Worm (Caenorhabditis elegans) whole organism, L1 larva: ENCODE measurements around the gene T05H10.8.

Experiments
- efl-1 ChIP-seq, 4 experiments: fragments of 150-350 bp; optimal IDR thresholded peaks in 3 of 4; peaks in 1 of 4; 1 replicate in 1 of 4; 2 replicates in 3 of 4; lab custom pipeline; 2014; ENCODE audit warnings: missing biosample characterization in 2 of 4, missing genetic modification characterization in 2 of 4, missing genetic modification reagents in 2 of 4
- fos-1 ChIP-seq: fragments of 150-350 bp; optimal IDR thresholded peaks from 2 replicates; lab custom pipeline; 2014; ENCODE audit warnings: missing biosample characterization, missing genetic modification characterization
- jun-1 ChIP-seq: fragments of 150-350 bp; optimal IDR thresholded peaks from 2 replicates; lab custom pipeline; 2014; ENCODE audit warnings: missing biosample characterization, missing genetic modification reagents, missing genetic modification characterization
- lin-35 ChIP-seq, 2 experiments: fragments of 150-350 bp; optimal IDR thresholded peaks; 2 replicates each; lab custom pipeline; 2014; ENCODE audit warnings: missing biosample characterization in 2 of 2, missing genetic modification characterization in 2 of 2, missing genetic modification reagents in 2 of 2
- lsy-2 ChIP-seq, 2 experiments: fragments of 150-350 bp; optimal IDR thresholded peaks; 2 replicates each; lab custom pipeline; 2014; ENCODE audit warnings: missing biosample characterization in 2 of 2, missing genetic modification characterization in 2 of 2
- nhr-237 ChIP-seq: fragments of 150-350 bp; optimal IDR thresholded peaks from 2 replicates; lab custom pipeline; 2014; ENCODE audit warnings: missing biosample characterization, missing genetic modification characterization
- nhr-76 ChIP-seq: sonication (generic microtip); optimal IDR thresholded peaks from 2 replicates; lab custom pipeline; 2017; ENCODE audit warnings: missing biosample characterization, missing genetic modification characterization
- sup-37 ChIP-seq: fragments of 200-800 bp; sonication (Bioruptor generic); optimal IDR thresholded peaks from 2 replicates; lab custom pipeline; 2018; ENCODE audit warnings: mild to moderate bottlenecking, missing genetic modification characterization, missing compliant biosample characterization
- unc-62 ChIP-seq: fragments of 150-350 bp; optimal IDR thresholded peaks from 2 replicates; lab custom pipeline; 2014; ENCODE audit warnings: missing biosample characterization, missing genetic modification reagents, missing genetic modification characterization

DNA sequence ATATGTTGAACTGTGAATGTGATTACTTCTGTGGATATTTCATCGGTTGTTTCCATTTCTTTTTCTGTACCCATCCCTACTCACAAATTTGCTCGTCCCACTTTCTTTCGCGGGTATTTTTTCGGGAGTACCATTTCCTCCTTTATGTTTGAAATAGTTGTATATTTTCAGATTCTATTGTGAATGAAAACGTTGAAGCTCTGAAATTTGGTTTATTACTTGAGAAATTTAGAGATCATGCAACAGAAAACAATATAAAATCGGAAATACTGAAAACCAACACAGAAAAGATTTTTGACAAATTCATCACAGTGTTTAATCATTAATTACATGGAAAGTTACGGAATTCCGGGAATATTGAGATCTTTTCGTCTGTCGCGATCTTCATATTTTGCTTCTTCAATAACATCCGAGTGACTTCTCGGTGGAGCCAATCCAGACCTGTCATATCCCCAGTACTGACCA lies 38.3 kb upstream of the T05H10.8 start:
- TF ChIP-seq nhr-76 (tag; lab: Kevin White, UChicago) = no peak
- no peak for TF ChIP-seq nhr-237
- TF ChIP-seq lin-35 (GFP tag; optimal IDR thresholded peaks at IDR 0.05; lab: Kevin White, UChicago) = no peak
- no peak for TF ChIP-seq lsy-2 (tag; optimal IDR thresholded peaks at IDR 0.05; lab: Kevin White, UChicago)
- TF ChIP-seq fos-1 (tag; lab: Kevin White, UChicago) = no peak
- no peak for TF ChIP-seq efl-1 (optimal IDR thresholded peaks at IDR 0.05; lab: Kevin White, UChicago)
- peak in 1 of 2 experiments; percentile 54 for TF ChIP-seq efl-1 (GFP tag; optimal IDR thresholded peaks at IDR 0.05 in 1 of 2; lab: Kevin White, UChicago)
- no peak for TF ChIP-seq unc-62 (GFP tag; lab: Kevin White, UChicago)
- no peak for TF ChIP-seq sup-37
- TF ChIP-seq jun-1 = no peak
